Fruit fly (Drosophila melanogaster): ENCODE measurements around the gene glu.

glu gene

DNA sequence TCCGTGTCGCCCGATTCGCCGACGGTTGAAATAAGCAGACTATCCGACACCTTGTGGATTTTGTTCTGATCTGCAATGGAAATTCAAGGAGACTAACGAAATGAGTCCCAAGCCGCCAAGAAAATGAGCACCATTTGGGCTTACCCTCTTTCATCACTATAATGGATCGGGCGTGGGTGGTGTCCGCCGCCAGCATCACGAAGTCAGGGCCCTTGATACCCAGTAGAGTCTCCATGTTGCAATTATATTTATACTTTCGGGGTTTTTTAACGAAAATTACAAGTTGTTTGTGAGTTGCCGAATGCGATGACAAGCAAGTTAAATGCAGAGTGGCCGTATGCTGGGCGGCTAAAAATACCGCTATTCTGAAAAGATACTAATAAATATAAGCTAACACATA, 6.4 kb downstream of the glu start, which contains the start of gene Prosbeta4:
Prosbeta4 (minus strand) TSS at position 335 of the 400 bp plus-strand sequence.
- TF ChIP-seq psq (optimal IDR thresholded peaks at IDR 0.05) = no peak
- TF ChIP-seq Dll (optimal IDR thresholded peaks at IDR 0.05) = no peak
- TF ChIP-seq usp (GFP tag; optimal IDR thresholded peaks at IDR 0.05) = no peak
- TF ChIP-seq CG8478 (optimal IDR thresholded peaks at IDR 0.05) = no peak
- TF ChIP-seq pan (optimal IDR thresholded peaks at IDR 0.05) = no peak
- no peak for TF ChIP-seq EcR (GFP tag; optimal IDR thresholded peaks at IDR 0.05)

DNA sequence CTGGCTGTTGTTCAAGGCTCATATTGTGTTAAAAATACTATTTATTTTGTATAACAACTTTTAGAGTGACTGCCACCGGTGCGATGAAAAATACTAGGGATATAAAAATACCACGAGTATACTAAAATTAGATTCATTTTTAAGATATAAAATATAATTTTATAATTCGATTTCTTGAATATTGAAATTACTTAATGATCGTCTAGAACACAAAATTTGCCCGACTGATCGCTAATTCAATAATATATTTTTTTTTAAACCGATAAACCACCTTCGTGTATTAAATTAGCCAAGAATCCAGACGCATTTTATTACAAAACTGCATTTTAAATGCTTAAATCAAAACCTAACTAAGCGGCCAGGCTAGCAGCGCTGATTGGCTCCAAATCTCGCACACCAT, 7.2 kb downstream of the glu start, which contains the start of gene CG17996:
CG17996 (minus strand) TSS at position 101 of the 400 bp plus-strand sequence.
- TF ChIP-seq EcR (GFP tag; optimal IDR thresholded peaks at IDR 0.05) (no peak), CG8478 (optimal IDR thresholded peaks at IDR 0.05) (no peak), usp (GFP tag; optimal IDR thresholded peaks at IDR 0.05) (no peak), Dll (optimal IDR thresholded peaks at IDR 0.05) (no peak), pan (optimal IDR thresholded peaks at IDR 0.05) (no peak), psq (optimal IDR thresholded peaks at IDR 0.05) (no peak)

DNA sequence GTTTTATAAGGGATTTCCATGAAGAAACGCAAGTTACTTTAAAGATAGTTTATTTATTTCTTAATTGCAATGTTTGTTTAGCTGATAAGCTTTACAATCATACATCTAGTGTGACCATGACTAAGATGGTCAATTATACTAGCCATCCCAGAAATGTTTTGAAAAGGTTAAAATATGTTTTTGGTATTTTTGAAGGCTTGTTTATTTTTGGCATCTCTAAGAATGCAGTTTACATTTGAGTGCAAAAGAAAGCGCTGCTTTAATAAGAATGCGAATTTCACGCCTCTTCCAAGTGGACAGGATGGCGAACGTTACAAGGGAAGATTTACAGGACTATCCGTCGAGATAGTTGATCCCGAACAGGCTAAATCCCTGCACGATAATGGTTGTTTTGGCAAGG, 8.6 kb downstream of the glu start, which contains the start of gene Tsen2:
Tsen2 (plus strand) TSS at position 222 of the 400 bp plus-strand sequence.
- TF ChIP-seq Dll (optimal IDR thresholded peaks at IDR 0.05) (no peak), CG8478 (optimal IDR thresholded peaks at IDR 0.05) (no peak), psq (optimal IDR thresholded peaks at IDR 0.05) (no peak), EcR (GFP tag; optimal IDR thresholded peaks at IDR 0.05) (no peak), pan (optimal IDR thresholded peaks at IDR 0.05) (no peak), usp (GFP tag; optimal IDR thresholded peaks at IDR 0.05) (no peak)

DNA sequence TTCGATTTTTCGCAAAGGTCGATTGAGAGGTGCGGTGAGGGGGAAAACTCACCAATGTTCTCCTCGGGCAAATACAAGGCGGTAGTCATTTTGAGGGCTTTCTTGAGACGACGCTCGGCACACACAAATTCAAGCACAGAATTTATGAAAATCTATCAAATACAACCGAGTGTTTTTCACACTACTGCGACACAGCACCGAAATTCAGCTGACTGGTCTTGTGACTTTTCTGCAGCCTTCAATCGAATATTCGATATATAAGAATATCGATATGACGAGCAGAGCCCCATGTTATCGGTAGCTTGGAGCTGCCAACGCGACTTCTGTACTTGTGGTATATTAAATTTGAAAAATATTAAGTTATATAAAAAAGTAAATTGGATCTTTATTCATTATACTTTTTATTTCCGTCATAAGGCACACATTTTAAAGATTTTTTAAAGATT, 10.6 kb downstream of the glu start, which contains the start of gene VhaSFD:
VhaSFD (minus strand) TSS at position 249 of the 446 bp plus-strand sequence.
- TF ChIP-seq EcR (GFP tag; optimal IDR thresholded peaks at IDR 0.05) (no peak), pan (optimal IDR thresholded peaks at IDR 0.05) (no peak), Dll (optimal IDR thresholded peaks at IDR 0.05) (no peak), usp (GFP tag; optimal IDR thresholded peaks at IDR 0.05) (no peak), psq (optimal IDR thresholded peaks at IDR 0.05) (no peak), CG8478 (optimal IDR thresholded peaks at IDR 0.05) (no peak)

DNA sequence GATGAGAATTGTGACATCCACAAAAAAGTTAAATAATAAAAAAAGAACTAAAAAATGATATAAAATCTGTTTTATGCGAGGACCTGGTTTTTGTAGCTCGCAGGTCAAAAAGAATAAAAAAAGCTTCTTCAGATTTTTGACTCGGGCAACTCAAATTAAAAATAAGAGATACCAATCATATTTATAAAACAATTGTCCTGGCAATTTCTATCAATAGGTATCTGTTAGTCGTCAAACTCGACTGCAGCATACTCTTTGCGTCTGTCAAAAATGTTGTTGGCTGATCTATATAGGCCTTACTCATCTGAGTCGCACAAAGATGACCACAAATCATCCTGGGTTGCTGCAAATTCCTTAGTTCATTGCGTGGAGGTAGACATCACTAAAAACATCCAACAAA, 15.6 kb downstream of the glu start:
- TF ChIP-seq pan (optimal IDR thresholded peaks at IDR 0.05) (no peak), EcR (GFP tag; optimal IDR thresholded peaks at IDR 0.05) (no peak), psq (optimal IDR thresholded peaks at IDR 0.05) (no peak), CG8478 (optimal IDR thresholded peaks at IDR 0.05) (no peak), Dll (optimal IDR thresholded peaks at IDR 0.05) (no peak), usp (GFP tag; optimal IDR thresholded peaks at IDR 0.05) (no peak)

DNA sequence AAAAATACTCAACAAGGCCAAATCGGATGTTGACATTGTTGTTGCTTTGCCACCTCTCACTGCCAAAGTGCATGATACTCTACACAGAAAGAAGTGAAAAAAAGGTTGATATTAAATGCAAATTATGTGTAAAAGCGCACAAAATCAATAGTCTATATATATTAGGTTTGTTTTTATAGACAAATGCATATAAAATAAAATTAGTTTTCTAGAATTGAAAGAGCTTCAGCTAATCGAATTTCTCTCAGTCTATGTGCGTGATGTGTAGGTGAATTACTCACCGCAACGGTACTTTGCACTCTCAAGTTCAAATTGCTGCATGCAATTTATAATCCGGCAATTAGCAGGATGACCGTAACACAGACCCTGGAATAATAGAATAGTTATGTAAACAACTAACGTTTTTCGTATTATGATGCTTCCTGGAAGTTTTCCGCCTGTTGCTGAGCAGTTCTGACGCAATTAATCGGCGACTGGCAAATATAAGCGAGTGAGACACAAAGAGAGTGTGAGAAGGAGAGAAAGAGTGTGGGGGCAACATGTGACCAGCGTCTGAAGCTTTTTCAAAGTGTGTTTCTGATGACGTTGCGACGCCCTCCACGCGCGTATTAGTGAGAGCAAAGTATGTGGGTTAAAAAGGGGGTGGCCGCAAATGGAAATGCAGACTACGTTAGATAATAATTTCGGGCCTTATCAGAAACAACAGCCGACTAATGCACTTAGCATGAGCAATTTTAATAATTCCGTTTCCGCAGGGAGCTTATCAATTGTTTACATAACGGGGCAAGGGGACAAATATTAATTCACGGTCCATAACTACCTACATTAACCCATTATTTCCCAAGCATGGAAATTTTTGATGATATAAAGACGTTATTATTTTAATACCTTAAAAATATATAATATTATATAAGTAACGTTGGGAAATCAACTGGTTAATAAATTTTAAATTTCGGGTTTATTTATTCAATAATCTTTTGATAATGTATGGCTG, 17.2 kb downstream of the glu start:
- TF ChIP-seq usp (GFP tag; optimal IDR thresholded peaks at IDR 0.05) = no peak
- TF ChIP-seq CG8478 (optimal IDR thresholded peaks at IDR 0.05) = no peak
- TF ChIP-seq EcR (GFP tag; optimal IDR thresholded peaks at IDR 0.05) = no peak
- TF ChIP-seq psq (optimal IDR thresholded peaks at IDR 0.05) = no peak
- no peak for TF ChIP-seq Dll (optimal IDR thresholded peaks at IDR 0.05)
- TF ChIP-seq pan (optimal IDR thresholded peaks at IDR 0.05) = no peak

DNA sequence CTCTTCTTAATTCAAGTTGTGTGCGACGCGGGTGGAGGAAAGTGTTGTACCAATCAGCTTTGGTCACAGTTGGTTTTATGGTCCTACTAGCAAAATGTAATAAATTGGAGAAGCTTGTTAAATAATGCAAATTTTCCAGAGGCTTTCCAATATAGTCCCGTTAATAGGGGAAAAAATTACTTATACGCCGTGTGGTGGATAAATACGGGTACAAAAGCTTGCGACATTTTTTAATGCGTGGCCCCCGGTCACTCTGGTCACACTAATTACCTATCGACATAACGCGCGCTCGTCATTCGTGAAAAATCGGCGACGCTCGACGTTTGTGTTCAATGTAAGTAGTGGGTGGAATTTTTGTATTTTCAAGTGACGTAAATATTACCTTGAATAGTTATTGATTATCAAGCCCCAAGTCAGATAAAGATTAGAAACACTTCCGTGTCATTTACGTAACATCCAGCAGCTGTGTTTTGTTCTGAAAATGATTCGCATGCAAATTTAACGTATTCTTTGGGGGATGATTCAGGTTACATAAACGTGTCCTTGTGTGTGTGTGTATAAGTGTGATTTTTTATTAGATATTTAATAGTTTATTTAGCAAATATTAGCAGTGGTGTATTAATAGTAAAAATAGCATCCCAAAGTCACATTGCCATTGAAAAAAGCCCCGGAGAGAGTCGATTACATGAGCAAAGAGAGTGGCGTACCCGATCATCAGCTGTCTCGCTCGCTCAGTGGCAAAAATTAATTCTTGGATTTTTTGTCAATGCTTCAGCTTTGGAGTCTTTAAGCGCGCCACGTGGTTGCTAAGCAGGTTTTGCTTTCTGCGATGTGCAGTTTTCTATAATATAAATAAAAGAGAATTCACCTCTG, 18.3 kb downstream of the glu start, which contains the start of gene Cyt-c-p:
Cyt-c-p (plus strand) TSS at position 290 of the 873 bp plus-strand sequence.
- TF ChIP-seq psq (optimal IDR thresholded peaks at IDR 0.05) (no peak), usp (GFP tag; optimal IDR thresholded peaks at IDR 0.05) (no peak), Dll (optimal IDR thresholded peaks at IDR 0.05) (no peak), EcR (GFP tag; optimal IDR thresholded peaks at IDR 0.05) (no peak), pan (optimal IDR thresholded peaks at IDR 0.05) (no peak), CG8478 (optimal IDR thresholded peaks at IDR 0.05) (no peak)

DNA sequence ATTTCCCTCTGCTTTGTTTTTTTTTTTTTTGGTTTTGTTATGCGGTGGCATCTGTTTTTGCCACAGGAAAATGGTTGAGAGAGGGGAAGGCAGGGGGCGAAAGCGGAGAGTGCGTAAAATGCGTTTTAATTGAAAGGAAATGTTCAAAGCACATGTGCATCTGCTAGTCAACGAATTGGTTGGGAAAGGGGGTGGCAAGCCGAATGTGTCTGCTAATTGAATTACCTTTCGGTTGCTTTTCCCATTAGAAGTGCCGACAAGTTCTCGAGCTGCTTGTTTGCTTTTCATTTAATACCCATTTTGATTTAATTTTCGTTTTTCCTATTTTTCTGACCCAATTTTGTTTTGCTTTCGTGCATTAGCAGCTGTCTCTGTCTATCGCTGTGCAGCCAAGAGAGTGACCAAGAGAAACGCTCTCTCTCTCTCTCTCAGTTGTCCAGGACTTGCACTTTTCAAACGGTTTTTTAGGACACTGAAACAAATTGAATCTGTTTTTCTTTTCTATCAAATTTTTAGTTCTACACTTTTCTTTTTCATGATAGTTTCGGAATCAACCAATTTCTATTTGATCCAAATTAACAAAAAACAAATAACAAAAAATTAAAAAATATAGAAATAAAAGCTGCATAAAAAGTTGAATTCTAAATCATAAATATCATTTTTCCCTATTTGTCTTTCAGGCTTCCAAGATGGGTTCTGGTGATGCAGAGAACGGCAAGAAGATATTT, 19.6 kb downstream of the glu start:
- TF ChIP-seq usp (GFP tag; optimal IDR thresholded peaks at IDR 0.05) = no peak
- TF ChIP-seq pan (optimal IDR thresholded peaks at IDR 0.05) = no peak
- no peak for TF ChIP-seq CG8478 (optimal IDR thresholded peaks at IDR 0.05)
- no peak for TF ChIP-seq Dll (optimal IDR thresholded peaks at IDR 0.05)
- TF ChIP-seq EcR (GFP tag; optimal IDR thresholded peaks at IDR 0.05) = no peak
- no peak for TF ChIP-seq psq (optimal IDR thresholded peaks at IDR 0.05)

DNA sequence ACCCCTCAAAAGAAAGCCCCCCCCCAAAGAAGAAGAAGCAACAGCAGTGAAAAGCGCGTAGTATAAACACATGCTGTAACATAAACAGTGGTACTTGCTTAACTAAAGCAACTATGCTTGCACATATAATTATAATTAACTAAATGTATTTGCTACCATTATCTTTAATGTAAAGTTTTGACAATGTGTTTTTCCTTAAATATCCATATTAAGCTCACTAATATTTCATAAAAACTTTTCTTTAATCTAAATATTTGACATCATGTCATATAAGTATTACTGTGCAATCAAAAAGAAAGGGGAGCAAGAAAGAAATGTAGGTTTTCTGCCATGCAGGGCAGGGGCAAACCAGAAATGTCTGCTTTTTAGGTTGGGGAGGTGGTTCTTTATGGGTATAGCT, 21.4 kb downstream of the glu start:
- TF ChIP-seq EcR (GFP tag; optimal IDR thresholded peaks at IDR 0.05) (no peak), Dll (optimal IDR thresholded peaks at IDR 0.05) (no peak), pan (optimal IDR thresholded peaks at IDR 0.05) (no peak), CG8478 (optimal IDR thresholded peaks at IDR 0.05) (no peak), usp (GFP tag; optimal IDR thresholded peaks at IDR 0.05) (no peak), psq (optimal IDR thresholded peaks at IDR 0.05) (no peak)

DNA sequence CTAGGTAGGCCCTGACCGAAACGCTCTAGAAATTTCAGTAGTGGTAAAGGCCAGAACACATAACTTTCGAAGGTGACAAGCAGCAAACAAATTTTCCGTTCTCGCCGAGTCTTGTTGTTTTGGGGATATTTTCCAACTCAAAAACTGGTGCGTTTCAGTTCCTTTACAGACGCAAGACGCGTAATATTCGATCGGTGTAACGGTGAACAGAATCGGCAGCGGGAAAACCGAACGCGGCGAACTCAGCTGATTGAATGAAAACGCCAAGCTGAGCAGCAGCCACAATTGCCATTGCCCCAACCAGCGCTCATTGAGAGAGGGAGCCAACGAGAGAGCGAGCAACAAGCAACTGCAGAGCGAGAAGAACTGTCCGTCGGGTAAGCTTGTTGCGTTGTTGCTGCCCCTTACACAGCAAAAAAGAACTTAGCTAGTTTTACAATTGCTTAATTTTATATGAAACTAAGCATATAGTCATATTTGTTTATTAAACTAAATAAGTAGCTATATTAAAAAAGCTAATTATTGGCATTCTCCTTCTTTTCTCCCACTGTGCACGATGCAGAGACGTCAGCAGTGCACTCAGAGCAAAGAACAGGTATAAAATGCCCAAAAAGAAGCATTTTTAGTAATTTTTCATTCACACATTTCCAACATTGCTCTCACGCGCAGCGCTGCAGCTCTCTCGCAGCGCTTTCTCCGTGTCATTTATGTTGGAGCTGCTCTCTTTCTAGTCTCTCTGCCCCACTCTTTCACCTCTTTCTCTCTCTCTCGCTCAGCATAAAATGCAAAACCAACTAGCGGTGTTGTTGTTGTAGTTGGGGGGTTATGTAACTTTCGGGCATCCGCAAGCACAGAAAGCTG, 22.1 kb downstream of the glu start, which contains the start of the genes Cyt-c-d and CG31808:
Cyt-c-d (plus strand) TSS at position 51 of the 861 bp plus-strand sequence.
CG31808 (minus strand) TSS at position 355 of the 861 bp plus-strand sequence.
- TF ChIP-seq usp (GFP tag; optimal IDR thresholded peaks at IDR 0.05) (no peak), CG8478 (optimal IDR thresholded peaks at IDR 0.05) (no peak), psq (optimal IDR thresholded peaks at IDR 0.05) (no peak), Dll (optimal IDR thresholded peaks at IDR 0.05) (no peak), EcR (GFP tag; optimal IDR thresholded peaks at IDR 0.05) (no peak), pan (optimal IDR thresholded peaks at IDR 0.05) (no peak)

All from whole organism.